Worm (Caenorhabditis elegans) whole organism, mixed stage, embryonic: ENCODE data around the gene C53B4.3.

Source experiments
- blmp-1 ChIP-seq: fragments of 150-350 bp; optimal IDR thresholded peaks from 2 replicates; lab custom pipeline; 2014; ENCODE audit warnings: missing biosample characterization, missing genetic modification characterization
- ceh-43 ChIP-seq: fragments of 200-800 bp; sonication (Bioruptor generic); optimal IDR thresholded peaks from 2 replicates; lab custom pipeline; 2018; ENCODE audit warnings: mild to moderate bottlenecking, missing genetic modification characterization, moderate library complexity, missing compliant biosample characterization
- elt-3 ChIP-seq: fragments of 150-350 bp; optimal IDR thresholded peaks from 2 replicates; lab custom pipeline; 2014; ENCODE audit warnings: missing biosample characterization, missing genetic modification characterization
- lsy-2 ChIP-seq: fragments of 150-350 bp; optimal IDR thresholded peaks from 2 replicates; lab custom pipeline; 2014; ENCODE audit warnings: missing biosample characterization, missing genetic modification characterization
- nhr-2 ChIP-seq: fragments of 150-350 bp; optimal IDR thresholded peaks from 2 replicates; lab custom pipeline; 2014; ENCODE audit warnings: missing biosample characterization, missing genetic modification characterization
- nhr-76 ChIP-seq: sonication (generic microtip); optimal IDR thresholded peaks from 2 replicates; lab custom pipeline; 2017; ENCODE audit warnings: missing biosample characterization, missing genetic modification characterization
- unc-39 ChIP-seq: fragments of 150-350 bp; optimal IDR thresholded peaks from 2 replicates; lab custom pipeline; 2014; ENCODE audit warnings: missing biosample characterization, missing genetic modification characterization

DNA sequence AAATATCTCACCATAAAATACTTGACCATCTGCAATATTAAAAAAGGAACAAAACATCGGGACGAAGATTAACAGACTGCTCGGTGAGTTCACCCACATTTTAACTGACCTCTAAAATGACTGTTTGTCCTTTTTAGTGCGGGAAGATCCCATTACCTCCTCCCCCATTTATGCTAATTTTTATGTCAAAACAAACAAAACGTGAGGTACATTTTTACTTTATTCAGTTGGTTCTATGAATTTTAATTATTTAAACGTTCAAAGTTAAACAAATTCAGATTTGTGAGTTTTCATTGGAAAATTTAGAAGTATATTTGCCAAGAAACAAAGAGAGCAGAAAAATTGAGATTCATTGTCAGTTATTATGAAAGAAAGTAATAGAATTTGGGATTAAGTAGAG is 29.1 kb upstream of the C53B4.3 start, which contains the start of gene C53D6.8:
- TF ChIP-seq blmp-1 (tag; lab: Kevin White, UChicago) (no peak), nhr-2 (tag; lab: Kevin White, UChicago) (no peak), nhr-76 (no peak), lsy-2 (tag; lab: Kevin White, UChicago) (no peak), elt-3 (tag; lab: Kevin White, UChicago) (no peak), ceh-43 (GFP tag; lab: Kevin White, UChicago) (no peak), unc-39 (no peak)
